Fruit fly (Drosophila melanogaster) whole organism, pupa: ENCODE data around the gene CG42553.

Source experiments
- CG10348 ChIP-seq: fragments of 200-800 bp; sonication (Bioruptor generic); IDR thresholded peaks from 2 replicates; pipeline ENCODE4 v1.3.6; 2022; ENCODE audit warnings: missing biosample characterization, missing genetic modification characterization
- CG12605 ChIP-seq: fragments of 200-800 bp; sonication (Bioruptor generic); IDR thresholded peaks from 2 replicates; pipeline ENCODE4 v1.3.6; 2022; ENCODE audit warnings: missing biosample characterization, missing genetic modification characterization
- CG13204 ChIP-seq: fragments of 200-800 bp; sonication (Bioruptor generic); optimal IDR thresholded peaks from 2 replicates; lab custom pipeline; 2018; ENCODE audit warnings: missing biosample characterization, mild to moderate bottlenecking, missing genetic modification characterization, moderate library complexity
- CG14655 ChIP-seq: fragments of 200-800 bp; sonication (Bioruptor generic); optimal IDR thresholded peaks from 3 replicates; lab custom pipeline; 2017; ENCODE audit warnings: mild to moderate bottlenecking, missing biosample characterization, missing genetic modification reagents, missing genetic modification characterization
- CG15710 ChIP-seq: fragments of 200-800 bp; sonication (Bioruptor generic); optimal IDR thresholded peaks from 2 replicates; lab custom pipeline; 2018; ENCODE audit warnings: missing biosample characterization, mild to moderate bottlenecking, missing genetic modification characterization, moderate library complexity
- CG17806 ChIP-seq: fragments of 200-800 bp; sonication (Bioruptor generic); optimal IDR thresholded peaks from 2 replicates; lab custom pipeline; 2018; ENCODE audit warnings: missing biosample characterization, mild to moderate bottlenecking, missing genetic modification characterization, moderate library complexity
- CG32121 ChIP-seq: fragments of 200-800 bp; sonication (Bioruptor generic); IDR thresholded peaks from 2 replicates; pipeline ENCODE4 v1.3.6; 2022; ENCODE audit warnings: missing biosample characterization, missing genetic modification characterization
- CG34367 ChIP-seq: fragments of 200-800 bp; sonication (Bioruptor generic); optimal IDR thresholded peaks from 2 replicates; lab custom pipeline; 2018; ENCODE audit warnings: missing biosample characterization, mild to moderate bottlenecking, missing genetic modification characterization
- CG4496 ChIP-seq: fragments of 200-800 bp; sonication (Bioruptor generic); IDR thresholded peaks from 3 replicates; pipeline ENCODE4 v1.3.6; 2022; ENCODE audit warnings: missing biosample characterization, missing genetic modification characterization
- CG8159 ChIP-seq: fragments of 200-800 bp; sonication (Bioruptor generic); optimal IDR thresholded peaks from 3 replicates; lab custom pipeline; 2018; ENCODE audit warnings: missing biosample characterization, mild to moderate bottlenecking, missing genetic modification characterization, moderate library complexity
- CG8301 ChIP-seq: fragments of 200-800 bp; sonication (Bioruptor generic); optimal IDR thresholded peaks from 2 replicates; lab custom pipeline; 2018; ENCODE audit warnings: missing biosample characterization, mild to moderate bottlenecking, missing genetic modification characterization
- CG9948 ChIP-seq: fragments of 200-800 bp; sonication (Bioruptor generic); optimal IDR thresholded peaks from 2 replicates; lab custom pipeline; 2018; ENCODE audit warnings: missing biosample characterization, mild to moderate bottlenecking, missing genetic modification characterization, moderate library complexity
- D1 ChIP-seq: fragments of 200-800 bp; sonication (Bioruptor generic); optimal IDR thresholded peaks from 2 replicates; lab custom pipeline; 2018; ENCODE audit warnings: missing biosample characterization, mild to moderate bottlenecking, missing genetic modification characterization, moderate library complexity
- EcR ChIP-seq: fragments of 200-800 bp; sonication (Bioruptor generic); optimal IDR thresholded peaks from 3 replicates; lab custom pipeline; 2019; ENCODE audit warnings: missing biosample characterization, missing genetic modification characterization, mild to moderate bottlenecking, moderate library complexity, missing genetic modification reagents
- Ets98B ChIP-seq: fragments of 200-800 bp; sonication (Bioruptor generic); IDR thresholded peaks from 2 replicates; pipeline ENCODE4 v1.3.6; 2022; ENCODE audit warnings: missing biosample characterization, missing genetic modification characterization
- Pif1A ChIP-seq: fragments of 200-800 bp; sonication (Bioruptor generic); optimal IDR thresholded peaks from 3 replicates; lab custom pipeline; 2016; ENCODE audit warnings: missing biosample characterization, missing genetic modification characterization
- Pif1B ChIP-seq: fragments of 200-800 bp; sonication (Bioruptor generic); optimal IDR thresholded peaks from 3 replicates; lab custom pipeline; 2016; ENCODE audit warnings: missing biosample characterization, missing genetic modification characterization
- Snoo ChIP-seq: fragments of 200-800 bp; sonication (Bioruptor generic); optimal IDR thresholded peaks from 3 replicates; lab custom pipeline; 2017; ENCODE audit warnings: missing biosample characterization, mild to moderate bottlenecking, missing genetic modification characterization, inconsistent platforms
- fd96Ca ChIP-seq: fragments of 200-800 bp; sonication (Bioruptor generic); IDR thresholded peaks from 3 replicates; pipeline ENCODE4 v1.3.6; 2022; ENCODE audit warnings: missing biosample characterization, missing genetic modification characterization
- gl ChIP-seq: fragments of 200-800 bp; sonication (Bioruptor generic); optimal IDR thresholded peaks from 2 replicates; lab custom pipeline; 2018; ENCODE audit warnings: missing biosample characterization, mild to moderate bottlenecking, missing genetic modification characterization
- rn ChIP-seq: fragments of 200-800 bp; sonication (Bioruptor generic); IDR thresholded peaks from 2 replicates; pipeline ENCODE4 v1.3.6; 2022; ENCODE audit warnings: missing biosample characterization, missing genetic modification characterization

CG42553 gene

DNA sequence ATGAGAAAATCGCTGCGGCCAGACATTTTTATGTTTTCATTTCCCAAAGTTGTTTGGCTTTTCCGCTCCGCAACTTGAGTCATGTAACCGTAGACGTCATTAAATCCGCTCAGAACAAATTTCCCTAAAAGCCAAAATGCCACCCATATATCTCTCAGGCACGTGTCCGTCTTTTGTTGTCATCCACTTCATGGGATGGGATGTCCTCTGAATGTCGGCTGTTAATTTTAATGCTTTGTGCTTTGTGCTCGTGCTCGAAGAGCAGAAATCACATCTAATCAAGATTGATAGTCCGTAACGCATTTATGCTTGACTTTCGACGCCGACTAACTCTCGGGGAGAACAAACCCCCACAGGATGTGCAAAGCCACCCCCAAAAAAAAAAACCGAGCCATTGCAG lies 38.9 kb upstream of the CG42553 start:
- TF ChIP-seq D1 (tag; lab: Kevin White, UChicago), result no peak
- TF ChIP-seq, all 21 proteins: peak for 0

DNA sequence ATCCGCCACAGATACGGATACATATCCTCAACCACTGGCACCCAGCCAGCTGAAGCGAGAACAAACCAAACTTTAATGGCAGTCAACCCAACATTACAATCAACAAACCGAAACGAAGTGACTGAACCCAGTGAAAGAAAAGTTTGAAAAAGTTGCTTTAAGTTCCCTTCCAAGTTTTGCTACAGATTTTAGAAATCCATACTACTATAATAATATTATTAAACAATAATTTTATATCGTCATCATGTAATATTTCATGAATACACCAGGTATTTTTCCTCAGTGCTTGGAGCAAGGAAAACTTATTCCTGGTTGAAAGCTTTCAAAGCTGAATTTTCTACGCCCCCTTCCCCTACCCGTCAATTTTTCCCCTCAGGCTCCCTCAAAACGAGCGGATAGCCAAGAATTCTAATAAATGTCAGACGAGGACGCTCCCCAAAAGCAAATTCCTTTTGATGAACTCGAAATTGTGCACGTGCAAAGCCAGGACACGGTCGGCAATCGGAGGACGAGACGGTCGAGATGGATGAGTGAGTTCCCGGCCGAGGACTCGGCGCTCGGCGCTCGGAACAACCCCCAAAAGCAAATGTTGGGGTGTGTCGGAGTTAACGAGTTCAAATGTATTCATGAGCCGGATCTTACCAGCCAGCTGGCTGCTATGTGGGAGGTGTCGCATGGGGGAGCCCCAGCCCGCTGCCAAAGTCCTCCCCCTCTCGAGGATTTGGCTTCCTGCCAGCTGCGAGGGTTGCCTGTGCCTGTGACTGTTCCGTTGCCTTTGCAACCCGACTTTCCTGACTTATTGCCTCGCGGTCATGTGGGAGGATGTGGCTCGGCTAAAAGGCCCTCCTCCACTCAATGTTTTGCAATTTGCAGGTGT lies 36.7 kb upstream of the CG42553 start:
- TF ChIP-seq CG34367 (tag; lab: Kevin White, UChicago), result no peak
- no peak for TF ChIP-seq fd96Ca (GFP tag; lab: Robert Waterston, UW)
- no peak for TF ChIP-seq gl (tag; lab: Kevin White, UChicago)
- no peak for TF ChIP-seq CG10348
- TF ChIP-seq rn, result no peak
- peak; percentile 26 for TF ChIP-seq Snoo (tag; lab: Kevin White, UChicago)
- no peak for TF ChIP-seq EcR (GFP tag; lab: Kevin White, UChicago)
- no peak for TF ChIP-seq Pif1B (GFP tag; lab: Kevin White, UChicago)
- TF ChIP-seq CG32121 (GFP tag; lab: Robert Waterston, UW), result no peak
- peak; percentile 59 for TF ChIP-seq CG17806 (tag; lab: Kevin White, UChicago)
- 0 out of 3 replicates have a peak, but pooled peaks have one; percentile 20 for TF ChIP-seq CG4496 (GFP tag; lab: Robert Waterston, UW)
- TF ChIP-seq CG12605 (GFP tag; lab: Robert Waterston, UW), result 0 out of 2 replicates have a peak, but pooled peaks have one; percentile 23
- TF ChIP-seq CG15710, result peak; percentile 14
- peak; percentile 70 for TF ChIP-seq CG8159 (tag; lab: Kevin White, UChicago)
- TF ChIP-seq D1 (tag; lab: Kevin White, UChicago), result no peak
- no peak for TF ChIP-seq Ets98B
- peak; percentile 43 for TF ChIP-seq CG9948 (tag; lab: Kevin White, UChicago)
- TF ChIP-seq Pif1A (GFP tag; lab: Kevin White, UChicago), result peak; percentile 43
- TF ChIP-seq CG14655 (GFP tag; lab: Kevin White, UChicago), result peak; percentile 45
- peak; percentile 27 for TF ChIP-seq CG8301
- TF ChIP-seq CG13204, result peak; percentile 5
- TF ChIP-seq, all 21 proteins: peak for 11

DNA sequence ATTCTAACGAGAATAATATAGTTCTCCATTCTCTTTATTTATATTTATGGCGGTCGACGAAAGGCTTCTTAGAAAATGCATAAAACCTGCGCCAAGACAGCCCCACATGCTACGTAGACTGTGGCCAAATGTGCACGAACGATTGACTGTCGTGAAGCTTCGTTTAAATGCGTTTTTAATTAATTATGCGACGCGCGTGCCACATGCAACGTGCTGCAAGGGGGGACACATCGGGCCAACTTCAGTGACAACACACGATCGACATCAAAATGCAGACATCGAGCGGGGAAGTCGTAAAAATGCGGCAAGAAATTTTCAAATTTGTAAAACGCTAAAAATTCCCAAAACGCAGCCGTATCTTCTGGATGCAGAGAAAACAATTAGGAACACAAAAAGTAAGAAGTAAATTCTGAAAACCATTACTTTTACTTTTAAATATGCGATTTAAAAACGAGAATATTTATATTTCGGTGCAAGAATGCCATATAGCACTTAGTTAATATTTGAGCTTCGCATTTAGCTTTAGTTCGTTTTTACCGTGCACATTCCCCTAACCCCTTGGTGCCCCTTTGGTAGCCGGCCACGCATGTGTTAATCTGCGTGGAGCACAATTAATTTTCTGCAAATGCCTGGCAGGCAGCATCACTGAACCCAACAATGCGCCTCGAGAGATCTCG lies 33.9 kb upstream of the CG42553 start:
- TF ChIP-seq rn, result no peak
- peak; percentile 47 for TF ChIP-seq CG15710
- TF ChIP-seq CG10348, result no peak
- peak; percentile 72; the same call in 2 of the 3 replicates for TF ChIP-seq CG4496 (GFP tag; lab: Robert Waterston, UW)
- TF ChIP-seq CG9948 (tag; lab: Kevin White, UChicago), result peak; percentile 32
- peak; percentile 63 for TF ChIP-seq Ets98B
- TF ChIP-seq CG17806 (tag; lab: Kevin White, UChicago), result peak; percentile 58
- TF ChIP-seq CG34367 (tag; lab: Kevin White, UChicago), result peak; percentile 23
- 0 out of 3 replicates have a peak, but pooled peaks have one; percentile 7 for TF ChIP-seq fd96Ca (GFP tag; lab: Robert Waterston, UW)
- no peak for TF ChIP-seq gl (tag; lab: Kevin White, UChicago)
- TF ChIP-seq CG8301, result peak; percentile 65
- peak; percentile 47; the same call in 1 of the 2 replicates for TF ChIP-seq CG12605 (GFP tag; lab: Robert Waterston, UW)
- TF ChIP-seq CG32121 (GFP tag; lab: Robert Waterston, UW), result peak; percentile 33; the same call in 1 of the 2 replicates
- no peak for TF ChIP-seq Pif1B (GFP tag; lab: Kevin White, UChicago)
- peak; percentile 58 for TF ChIP-seq Snoo (tag; lab: Kevin White, UChicago)
- TF ChIP-seq D1 (tag; lab: Kevin White, UChicago), result no peak
- TF ChIP-seq Pif1A (GFP tag; lab: Kevin White, UChicago), result peak; percentile 52
- TF ChIP-seq CG13204, result no peak
- TF ChIP-seq CG8159 (tag; lab: Kevin White, UChicago), result peak; percentile 55
- no peak for TF ChIP-seq EcR (GFP tag; lab: Kevin White, UChicago)
- peak; percentile 71 for TF ChIP-seq CG14655 (GFP tag; lab: Kevin White, UChicago)

DNA sequence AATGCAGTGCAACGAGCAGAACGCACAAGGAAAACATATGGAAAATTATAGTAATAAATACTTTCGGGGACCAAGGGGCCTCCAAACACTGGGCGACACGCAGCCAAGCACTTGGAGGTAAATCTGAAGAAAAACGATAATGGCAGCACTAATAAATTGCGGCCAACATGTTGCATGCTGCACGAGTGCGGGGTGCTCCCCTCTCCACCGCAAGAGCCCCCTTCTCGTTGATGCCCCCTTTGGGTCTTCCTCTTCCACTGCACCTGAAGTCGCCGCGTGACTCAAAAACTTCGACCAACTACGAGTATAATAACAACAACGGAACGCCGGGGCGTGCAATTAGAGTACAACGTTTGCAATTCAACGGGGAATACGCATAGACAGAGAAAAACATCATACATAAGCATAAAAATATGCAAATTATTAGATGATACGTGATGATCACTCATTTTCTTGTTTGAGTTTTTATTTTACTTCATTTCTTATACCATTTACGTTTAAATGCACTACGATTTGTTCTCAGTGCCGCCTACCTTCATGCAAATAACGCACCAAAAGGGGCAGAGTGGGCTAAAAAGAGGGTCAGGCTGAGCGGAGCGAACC lies 31.9 kb upstream of the CG42553 start:
- TF ChIP-seq fd96Ca (GFP tag; lab: Robert Waterston, UW) (peak; percentile 67; the same call in 2 of the 3 replicates), CG13204 (peak; percentile 24), CG8159 (tag; lab: Kevin White, UChicago) (peak; percentile 78), CG8301 (peak; percentile 79), Snoo (tag; lab: Kevin White, UChicago) (peak; percentile 50), CG32121 (GFP tag; lab: Robert Waterston, UW) (peak; percentile 77), Pif1A (GFP tag; lab: Kevin White, UChicago) (peak; percentile 37), CG10348 (no peak), Pif1B (GFP tag; lab: Kevin White, UChicago) (no peak), D1 (tag; lab: Kevin White, UChicago) (no peak), EcR (GFP tag; lab: Kevin White, UChicago) (no peak), gl (tag; lab: Kevin White, UChicago) (peak; percentile 43), CG17806 (tag; lab: Kevin White, UChicago) (peak; percentile 81), CG14655 (GFP tag; lab: Kevin White, UChicago) (peak; percentile 78), CG15710 (peak; percentile 73), CG4496 (GFP tag; lab: Robert Waterston, UW) (peak; percentile 81), CG34367 (tag; lab: Kevin White, UChicago) (peak; percentile 76), rn (0 out of 2 replicates have a peak, but pooled peaks have one; percentile 60), Ets98B (peak; percentile 74), CG9948 (tag; lab: Kevin White, UChicago) (peak; percentile 77), CG12605 (GFP tag; lab: Robert Waterston, UW) (peak; percentile 61; the same call in 1 of the 2 replicates)
